Worm (Caenorhabditis elegans) whole organism, L4 larva: ENCODE results near the gene clec-85.

ENCODE experiments used
- D1046.2 ChIP-seq: fragments of 200-800 bp; sonication (Bioruptor generic); IDR thresholded peaks from 2 replicates; pipeline ENCODE4 v1.3.6; 2022; ENCODE audit warnings: missing genetic modification characterization, missing compliant biosample characterization
- F10B5.3 ChIP-seq: sonication (generic microtip); optimal IDR thresholded peaks from 2 replicates; lab custom pipeline; 2016; ENCODE audit warnings: mild to moderate bottlenecking, missing genetic modification characterization, missing compliant biosample characterization
- F37D6.2 ChIP-seq: sonication (generic microtip); optimal IDR thresholded peaks from 2 replicates; lab custom pipeline; 2016; ENCODE audit warnings: mild to moderate bottlenecking, missing genetic modification characterization, missing compliant biosample characterization
- R02D3.7 ChIP-seq: fragments of 150-350 bp; sonication (generic microtip); optimal IDR thresholded peaks from 3 replicates; lab custom pipeline; 2014; ENCODE audit warnings: missing biosample characterization, missing genetic modification characterization
- Y105C5A.15 ChIP-seq: fragments of 200-800 bp; sonication (Bioruptor generic); IDR thresholded peaks from 2 replicates; pipeline ENCODE4 v1.3.6; 2022; ENCODE audit warnings: missing genetic modification characterization, missing compliant biosample characterization
- Y48G9A.11 ChIP-seq: fragments of 200-800 bp; sonication (Bioruptor generic); IDR thresholded peaks from 2 replicates; pipeline ENCODE4 v1.3.6; 2022; ENCODE audit warnings: missing genetic modification reagents, missing genetic modification characterization, missing compliant biosample characterization
- ZK337.2 ChIP-seq: fragments of 200-800 bp; sonication (Bioruptor generic); IDR thresholded peaks from 2 replicates; pipeline ENCODE4 v1.3.6; 2022; ENCODE audit warnings: missing genetic modification reagents, missing genetic modification characterization, missing compliant biosample characterization
- ZK546.5 ChIP-seq, 2 experiments: sonication (generic microtip); optimal IDR thresholded peaks; 2 replicates each; lab custom pipeline; 2017; ENCODE audit warnings: missing biosample characterization in 2 of 2, missing genetic modification characterization in 2 of 2
- aha-1 ChIP-seq: fragments of 150-350 bp; peaks from one replicate; lab custom pipeline; 2014; ENCODE audit warnings: missing biosample characterization, missing genetic modification characterization
- ama-1 ChIP-seq: fragments of 150-350 bp; optimal IDR thresholded peaks from 2 replicates; lab custom pipeline; 2014; ENCODE audit warnings: inconsistent platforms, mixed read lengths
- attf-4 ChIP-seq: sonication (generic microtip); optimal IDR thresholded peaks from 3 replicates; lab custom pipeline; 2017; ENCODE audit warnings: missing biosample characterization, missing genetic modification characterization
- ceh-28 ChIP-seq: fragments of 150-350 bp; optimal IDR thresholded peaks from 2 replicates; lab custom pipeline; 2014; ENCODE audit warnings: missing biosample characterization, missing genetic modification reagents, missing genetic modification characterization
- ceh-32 ChIP-seq: sonication (generic microtip); optimal IDR thresholded peaks from 2 replicates; lab custom pipeline; 2016; ENCODE audit warnings: mild to moderate bottlenecking, missing genetic modification characterization, missing compliant biosample characterization; ENCODE audit not compliant: poor library complexity
- ceh-82 ChIP-seq: sonication (generic microtip); optimal IDR thresholded peaks from 2 replicates; lab custom pipeline; 2017; ENCODE audit warnings: missing biosample characterization, missing genetic modification characterization
- ces-1 ChIP-seq: fragments of 150-350 bp; sonication (generic microtip); optimal IDR thresholded peaks from 4 replicates; lab custom pipeline; 2014; ENCODE audit warnings: missing biosample characterization, missing genetic modification reagents, missing genetic modification characterization
- ctbp-1 ChIP-seq: fragments of 200-800 bp; sonication (Bioruptor generic); IDR thresholded peaks from 2 replicates; pipeline ENCODE4 v1.3.6; 2022; ENCODE audit warnings: missing genetic modification reagents, missing genetic modification characterization, missing compliant biosample characterization
- daf-12 ChIP-seq: fragments of 150-350 bp; optimal IDR thresholded peaks from 2 replicates; lab custom pipeline; 2014; ENCODE audit warnings: missing biosample characterization, missing genetic modification reagents, missing genetic modification characterization
- daf-16 ChIP-seq, 3 experiments: sonication (generic microtip); optimal IDR thresholded peaks; 2 replicates each; lab custom pipeline; 2016 to 2017; ENCODE audit warnings: missing genetic modification characterization in 3 of 3, missing genetic modification reagents in 3 of 3, mild to moderate bottlenecking in 2 of 3, missing compliant biosample characterization in 2 of 3, missing biosample characterization in 1 of 3, moderate library complexity in 1 of 3
- daf-19 ChIP-seq: fragments of 200-800 bp; sonication (Bioruptor generic); conservative IDR thresholded peaks from 2 replicates; pipeline ENCODE4 v1.3.6; 2022; ENCODE audit warnings: missing genetic modification characterization, missing compliant biosample characterization
- dmd-8 ChIP-seq: fragments of 200-800 bp; sonication (Bioruptor generic); IDR thresholded peaks from 2 replicates; pipeline ENCODE4 v1.3.6; 2022; ENCODE audit warnings: missing genetic modification characterization, missing compliant biosample characterization
- duxl-1 ChIP-seq: sonication (generic microtip); optimal IDR thresholded peaks from 2 replicates; lab custom pipeline; 2016; ENCODE audit warnings: mild to moderate bottlenecking, missing genetic modification characterization, moderate library complexity, missing compliant biosample characterization; ENCODE audit not compliant: poor library complexity
- fos-1 ChIP-seq: fragments of 150-350 bp; optimal IDR thresholded peaks from 2 replicates; lab custom pipeline; 2014; ENCODE audit warnings: missing biosample characterization, missing genetic modification characterization
- hmg-1.1 ChIP-seq: fragments of 200-800 bp; sonication (Bioruptor generic); IDR thresholded peaks from 2 replicates; pipeline ENCODE4 v1.3.6; 2022; ENCODE audit warnings: missing genetic modification reagents, missing genetic modification characterization, missing compliant biosample characterization
- lin-1 ChIP-seq: fragments of 200-800 bp; sonication (Bioruptor generic); IDR thresholded peaks from 2 replicates; pipeline ENCODE4 v1.3.6; 2022; ENCODE audit warnings: missing genetic modification reagents, missing genetic modification characterization, missing compliant biosample characterization
- lin-13 ChIP-seq: fragments of 150-350 bp; optimal IDR thresholded peaks from 2 replicates; lab custom pipeline; 2014; ENCODE audit warnings: missing biosample characterization, missing genetic modification reagents, missing genetic modification characterization
- lin-15B ChIP-seq: fragments of 150-350 bp; sonication (generic microtip); optimal IDR thresholded peaks from 3 replicates; lab custom pipeline; 2014; ENCODE audit warnings: missing biosample characterization, missing genetic modification characterization
- lsy-2 ChIP-seq, 2 experiments: fragments of 150-350 bp in 1 of 2; sonication (generic microtip) in 1 of 2; optimal IDR thresholded peaks; 2 replicates each; lab custom pipeline; 2014 to 2017; ENCODE audit warnings: missing biosample characterization in 2 of 2, missing genetic modification characterization in 2 of 2
- madf-9 ChIP-seq: fragments of 200-800 bp; sonication (Bioruptor generic); conservative IDR thresholded peaks from 2 replicates; pipeline ENCODE4 v1.3.6; 2022; ENCODE audit warnings: missing genetic modification reagents, missing genetic modification characterization, missing compliant biosample characterization
- mdl-1 ChIP-seq, 2 experiments: fragments of 150-350 bp in 1 of 2; sonication (generic microtip) in 1 of 2; optimal IDR thresholded peaks; 2 replicates each; lab custom pipeline; 2014 to 2017; ENCODE audit warnings: missing biosample characterization in 2 of 2, missing genetic modification characterization in 2 of 2
- mdt-29 ChIP-seq: fragments of 200-800 bp; sonication (Bioruptor generic); IDR thresholded peaks from 2 replicates; pipeline ENCODE4 v1.3.6; 2022; ENCODE audit warnings: missing genetic modification reagents, missing genetic modification characterization, missing compliant biosample characterization
- mep-1 ChIP-seq: fragments of 150-350 bp; sonication (generic microtip); optimal IDR thresholded peaks from 3 replicates; lab custom pipeline; 2014; ENCODE audit warnings: missing biosample characterization, missing genetic modification characterization
- mes-2 ChIP-seq: sonication (generic microtip); optimal IDR thresholded peaks from 2 replicates; lab custom pipeline; 2016; ENCODE audit warnings: missing genotype, mild to moderate bottlenecking, missing genetic modification characterization, missing compliant biosample characterization; ENCODE audit not compliant: poor library complexity, severe bottlenecking
- mxl-2 ChIP-seq: fragments of 200-800 bp; sonication (Bioruptor generic); conservative IDR thresholded peaks from 2 replicates; pipeline ENCODE4 v1.3.6; 2022; ENCODE audit warnings: missing genetic modification reagents, missing genetic modification characterization, missing compliant biosample characterization
- nhr-102 ChIP-seq: sonication (generic microtip); optimal IDR thresholded peaks from 2 replicates; lab custom pipeline; 2016; ENCODE audit warnings: mild to moderate bottlenecking, missing genetic modification characterization, moderate library complexity, missing compliant biosample characterization
- nhr-237 ChIP-seq: sonication (generic microtip); optimal IDR thresholded peaks from 2 replicates; lab custom pipeline; 2017; ENCODE audit warnings: missing biosample characterization, missing genetic modification characterization
- nhr-25 ChIP-seq: sonication (generic microtip); optimal IDR thresholded peaks from 2 replicates; lab custom pipeline; 2017; ENCODE audit warnings: missing genetic modification characterization, mild to moderate bottlenecking, missing compliant biosample characterization, antibody characterized with exemption, moderate library complexity, borderline replicate concordance; ENCODE audit not compliant: insufficient read depth
- nhr-28 ChIP-seq: fragments of 150-350 bp; optimal IDR thresholded peaks from 2 replicates; lab custom pipeline; 2014; ENCODE audit warnings: missing biosample characterization, missing genetic modification characterization
- nhr-42 ChIP-seq: fragments of 200-800 bp; sonication (Bioruptor generic); IDR thresholded peaks from 2 replicates; pipeline ENCODE4 v1.3.6; 2022; ENCODE audit warnings: missing genetic modification characterization, missing compliant biosample characterization
- nhr-48 ChIP-seq: sonication (generic microtip); optimal IDR thresholded peaks from 2 replicates; lab custom pipeline; 2016; ENCODE audit warnings: mild to moderate bottlenecking, missing genetic modification characterization, missing compliant biosample characterization
- nhr-6 ChIP-seq: fragments of 150-350 bp; optimal IDR thresholded peaks from 2 replicates; lab custom pipeline; 2014; ENCODE audit warnings: missing biosample characterization, missing genetic modification characterization
- nhr-76 ChIP-seq: fragments of 150-350 bp; optimal IDR thresholded peaks from 2 replicates; lab custom pipeline; 2014; ENCODE audit warnings: missing biosample characterization, missing genetic modification characterization
- nhr-77 ChIP-seq: fragments of 150-350 bp; optimal IDR thresholded peaks from 2 replicates; lab custom pipeline; 2014; ENCODE audit warnings: missing biosample characterization, missing genetic modification characterization
- pha-4 ChIP-seq, 2 experiments: fragments of 150-350 bp in 1 of 2; fragments of 200-800 bp in 1 of 2; sonication (Bioruptor generic) in 1 of 2; IDR thresholded peaks in 1 of 2; optimal IDR thresholded peaks in 1 of 2; 2 replicates each; pipeline versions ENCODE4 v1.3.6 to Lab custom; 2014 to 2022; ENCODE audit warnings: missing genetic modification characterization in 2 of 2, missing genetic modification reagents in 2 of 2, missing biosample characterization in 1 of 2, missing compliant biosample characterization in 1 of 2
- php-3 ChIP-seq: fragments of 200-800 bp; sonication (Bioruptor generic); IDR thresholded peaks from 2 replicates; pipeline ENCODE4 v1.3.6; 2022; ENCODE audit warnings: missing genetic modification reagents, missing genetic modification characterization, missing compliant biosample characterization
- skn-1 ChIP-seq: fragments of 150-350 bp; optimal IDR thresholded peaks from 2 replicates; lab custom pipeline; 2014; ENCODE audit warnings: missing biosample characterization, missing genetic modification characterization
- snpc-4 ChIP-seq: fragments of 150-350 bp; optimal IDR thresholded peaks from 2 replicates; lab custom pipeline; 2014; ENCODE audit warnings: missing biosample characterization, missing genetic modification characterization
- spr-3 ChIP-seq: fragments of 200-800 bp; sonication (Bioruptor generic); optimal IDR thresholded peaks from 2 replicates; lab custom pipeline; 2018; ENCODE audit warnings: mild to moderate bottlenecking, missing genetic modification characterization, missing compliant biosample characterization
- unc-130 ChIP-seq: sonication (generic microtip); optimal IDR thresholded peaks from 2 replicates; lab custom pipeline; 2016; ENCODE audit warnings: missing genetic modification reagents, missing genetic modification characterization, missing compliant biosample characterization
- unc-39 ChIP-seq: sonication (generic microtip); optimal IDR thresholded peaks from 2 replicates; lab custom pipeline; 2017; ENCODE audit warnings: missing biosample characterization, missing genetic modification characterization
- zfp-2 ChIP-seq: sonication (generic microtip); optimal IDR thresholded peaks from 2 replicates; lab custom pipeline; 2016; ENCODE audit warnings: mild to moderate bottlenecking, missing genetic modification characterization, missing compliant biosample characterization
- ztf-7 ChIP-seq: fragments of 150-350 bp; optimal IDR thresholded peaks from 2 replicates; lab custom pipeline; 2014; ENCODE audit warnings: missing biosample characterization, missing genetic modification characterization

Gene clec-85

DNA sequence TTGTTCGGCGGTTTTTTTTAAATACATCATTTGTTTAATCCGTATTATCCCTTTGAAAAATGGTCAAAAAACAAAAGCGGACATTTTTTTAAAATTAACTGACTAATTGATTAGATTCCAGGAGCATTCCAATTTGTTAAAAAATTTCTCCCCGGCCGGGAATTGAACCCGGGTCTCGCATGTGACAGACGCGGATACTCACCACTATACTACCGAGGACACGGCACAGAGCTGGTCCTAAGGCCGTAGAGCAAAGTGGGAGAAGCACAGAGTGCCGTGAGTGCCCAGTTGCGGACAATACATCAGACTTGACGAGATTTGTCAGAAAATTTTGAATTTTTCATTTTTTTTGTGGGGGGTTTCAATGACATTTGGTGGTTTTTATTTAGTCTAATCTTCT lies 49.7 kb upstream of the clec-85 start (continued):
- peak; percentile 49 for TF ChIP-seq duxl-1 (tag; lab: Kevin White, UChicago)
- TF ChIP-seq ceh-82, result no peak
- 0 out of 2 replicates have a peak, but pooled peaks have one; percentile 38 for TF ChIP-seq php-3
- TF ChIP-seq hmg-1.1 (GFP tag; lab: Robert Waterston, UW), result peak; percentile 47; the same call in 1 of the 2 replicates
- TF ChIP-seq R02D3.7 (tag; lab: Kevin White, UChicago), result no peak
- TF ChIP-seq ama-1 (lab: Kevin White, UChicago), result no peak
- peak; percentile 70 for TF ChIP-seq lin-13 (GFP tag; lab: Kevin White, UChicago)
- TF ChIP-seq dmd-8, result peak; percentile 75
- TF ChIP-seq nhr-25 (tag; lab: Kevin White, UChicago), result no peak
- TF ChIP-seq lsy-2 (tag; optimal IDR thresholded peaks at IDR 0.05; lab: Kevin White, UChicago), result peak in 1 of 2 experiments; percentile 24
- no peak for TF ChIP-seq nhr-77 (tag; lab: Kevin White, UChicago)
- no peak for TF ChIP-seq daf-19 (GFP tag; lab: Robert Waterston, UW)
- no peak for TF ChIP-seq ceh-28 (tag; lab: Kevin White, UChicago)
- TF ChIP-seq daf-12, result no peak
- peak in 1 of 2 experiments; percentile 56 for TF ChIP-seq daf-16 (GFP tag; optimal IDR thresholded peaks at IDR 0.05; lab: Kevin White, UChicago)
- TF ChIP-seq daf-16 (tag; optimal IDR thresholded peaks at IDR 0.05; lab: Kevin White, UChicago), result peak; percentile 17
- peak; percentile 75 for TF ChIP-seq pha-4 (GFP tag; IDR thresholded peaks at IDR 0.05; lab: Robert Waterston, UW)
- no peak for TF ChIP-seq pha-4 (tag; optimal IDR thresholded peaks at IDR 0.05; lab: Kevin White, UChicago)
- TF ChIP-seq nhr-237 (tag; lab: Kevin White, UChicago), result no peak
- no peak for TF ChIP-seq ZK546.5 (tag; optimal IDR thresholded peaks at IDR 0.05; lab: Kevin White, UChicago)
- TF ChIP-seq ceh-32 (tag; lab: Kevin White, UChicago), result no peak
- TF ChIP-seq nhr-102, result no peak
- TF ChIP-seq ztf-7 (tag; lab: Kevin White, UChicago), result no peak
- peak; percentile 65 for TF ChIP-seq Y48G9A.11 (GFP tag; lab: Robert Waterston, UW)
- TF ChIP-seq fos-1, result no peak
- no peak for TF ChIP-seq mxl-2 (GFP tag; lab: Robert Waterston, UW)
- no peak for TF ChIP-seq attf-4 (tag; lab: Kevin White, UChicago)
- TF ChIP-seq lin-15B (tag; lab: Kevin White, UChicago), result no peak
- no peak for TF ChIP-seq unc-130
- no peak for TF ChIP-seq unc-39 (tag; lab: Kevin White, UChicago)
- TF ChIP-seq mdl-1 (tag; optimal IDR thresholded peaks at IDR 0.05; lab: Kevin White, UChicago), result no peak
- TF ChIP-seq lin-1, result 0 out of 2 replicates have a peak, but pooled peaks have one; percentile 46
- no peak for TF ChIP-seq zfp-2 (tag; lab: Kevin White, UChicago)
- peak; percentile 61 for TF ChIP-seq mes-2 (tag; lab: Kevin White, UChicago)
- no peak for TF ChIP-seq F37D6.2 (tag; lab: Kevin White, UChicago)
- peak; percentile 81 for TF ChIP-seq aha-1 (tag; lab: Kevin White, UChicago)
- no peak for TF ChIP-seq spr-3 (GFP tag; lab: Kevin White, UChicago)
- no peak; the same call in 1 of the 2 replicates for TF ChIP-seq madf-9 (GFP tag; lab: Robert Waterston, UW)
- TF ChIP-seq nhr-6 (tag; lab: Kevin White, UChicago), result no peak
- TF ChIP-seq nhr-48 (tag; lab: Kevin White, UChicago), result no peak
- TF ChIP-seq mdt-29 (GFP tag; lab: Robert Waterston, UW), result peak; percentile 66
- no peak for TF ChIP-seq Y105C5A.15 (GFP tag; lab: Robert Waterston, UW)
- TF ChIP-seq snpc-4 (tag; lab: Kevin White, UChicago), result no peak
- no peak for TF ChIP-seq skn-1 (tag; lab: Kevin White, UChicago)
- TF ChIP-seq mep-1 (tag; lab: Kevin White, UChicago), result peak; percentile 55
- no peak for TF ChIP-seq nhr-28
- TF ChIP-seq nhr-76, result no peak
- no peak for TF ChIP-seq D1046.2 (GFP tag; lab: Robert Waterston, UW)
- TF ChIP-seq ZK337.2 (GFP tag; lab: Robert Waterston, UW), result no peak
- TF ChIP-seq nhr-42 (GFP tag; lab: Robert Waterston, UW), result no peak
- no peak for TF ChIP-seq ces-1
- no peak for TF ChIP-seq F10B5.3 (tag; lab: Kevin White, UChicago)
- 0 out of 2 replicates have a peak, but pooled peaks have one; percentile 33 for TF ChIP-seq ctbp-1 (GFP tag; lab: Robert Waterston, UW)
